Worm (Caenorhabditis elegans) whole organism, L3 larva: Measurements from ENCODE around the gene thoc-2.
A peak's percentile ranks its signal among the peaks of the same experiment; 100 is the strongest.

Experiments
- R02D3.7 ChIP-seq: fragments of 150-350 bp; optimal IDR thresholded peaks from 2 replicates; lab custom pipeline; 2014; ENCODE audit warnings: missing biosample characterization, missing genetic modification characterization
- ZK546.5 ChIP-seq: sonication (generic microtip); optimal IDR thresholded peaks from 2 replicates; lab custom pipeline; 2017; ENCODE audit warnings: missing biosample characterization, missing genetic modification characterization
- aly-2 ChIP-seq: fragments of 150-350 bp; optimal IDR thresholded peaks from 2 replicates; lab custom pipeline; 2014; ENCODE audit warnings: missing biosample characterization, missing genetic modification characterization
- ama-1 ChIP-seq: fragments of 150-350 bp; optimal IDR thresholded peaks from 2 replicates; lab custom pipeline; 2018
- ceh-16 ChIP-seq: sonication (generic microtip); optimal IDR thresholded peaks from 2 replicates; lab custom pipeline; 2017; ENCODE audit warnings: missing biosample characterization, missing genetic modification characterization
- ceh-28 ChIP-seq: fragments of 150-350 bp; optimal IDR thresholded peaks from 2 replicates; lab custom pipeline; 2014; ENCODE audit warnings: missing biosample characterization, missing genetic modification reagents, missing genetic modification characterization
- ceh-82 ChIP-seq: fragments of 150-350 bp; optimal IDR thresholded peaks from 2 replicates; lab custom pipeline; 2014; ENCODE audit warnings: missing biosample characterization, missing genetic modification characterization
- ceh-9 ChIP-seq: sonication (generic microtip); optimal IDR thresholded peaks from 2 replicates; lab custom pipeline; 2018; ENCODE audit warnings: missing biosample characterization, missing genetic modification characterization
- egl-27 ChIP-seq: sonication (generic microtip); optimal IDR thresholded peaks from 4 replicates; lab custom pipeline; 2017; ENCODE audit warnings: missing biosample characterization, missing genetic modification reagents, missing genetic modification characterization
- egl-5 ChIP-seq: fragments of 150-350 bp; optimal IDR thresholded peaks from 2 replicates; lab custom pipeline; 2017; ENCODE audit warnings: missing biosample characterization, missing genetic modification reagents, missing genetic modification characterization, inconsistent platforms
- elt-1 ChIP-seq: fragments of 150-350 bp; optimal IDR thresholded peaks from 2 replicates; lab custom pipeline; 2014; ENCODE audit warnings: missing biosample characterization, missing genetic modification characterization
- elt-2 ChIP-seq: sonication (generic microtip); optimal IDR thresholded peaks from 2 replicates; lab custom pipeline; 2016; ENCODE audit warnings: missing genetic modification reagents, mild to moderate bottlenecking, missing genetic modification characterization, missing compliant biosample characterization
- eor-1 ChIP-seq, 2 experiments: fragments of 150-350 bp; optimal IDR thresholded peaks; 2 replicates each; lab custom pipeline; 2014 to 2018; ENCODE audit warnings: missing biosample characterization in 2 of 2, missing genetic modification characterization in 2 of 2
- fkh-10 ChIP-seq: sonication (generic microtip); optimal IDR thresholded peaks from 2 replicates; lab custom pipeline; 2017; ENCODE audit warnings: missing biosample characterization, missing genetic modification reagents, missing genetic modification characterization
- fkh-2 ChIP-seq: fragments of 150-350 bp; optimal IDR thresholded peaks from 2 replicates; lab custom pipeline; 2014; ENCODE audit warnings: missing biosample characterization, missing genetic modification reagents, missing genetic modification characterization
- fos-1 ChIP-seq: fragments of 150-350 bp; optimal IDR thresholded peaks from 2 replicates; lab custom pipeline; 2014; ENCODE audit warnings: missing biosample characterization, missing genetic modification characterization
- hmg-11 ChIP-seq: sonication (generic microtip); optimal IDR thresholded peaks from 2 replicates; lab custom pipeline; 2016; ENCODE audit warnings: missing genetic modification characterization, missing compliant biosample characterization
- jun-1 ChIP-seq: fragments of 150-350 bp; optimal IDR thresholded peaks from 2 replicates; lab custom pipeline; 2014; ENCODE audit warnings: missing biosample characterization, missing genetic modification reagents, missing genetic modification characterization
- lin-39 ChIP-seq: fragments of 150-350 bp; optimal IDR thresholded peaks from 2 replicates; lab custom pipeline; 2018; ENCODE audit warnings: missing biosample characterization, missing genetic modification reagents, missing genetic modification characterization
- lsy-12 ChIP-seq: sonication (generic microtip); optimal IDR thresholded peaks from 2 replicates; lab custom pipeline; 2016; ENCODE audit warnings: mild to moderate bottlenecking, missing genetic modification characterization, missing compliant biosample characterization
- mdl-1 ChIP-seq: fragments of 150-350 bp; optimal IDR thresholded peaks from 2 replicates; lab custom pipeline; 2014; ENCODE audit warnings: missing biosample characterization, missing genetic modification characterization
- mml-1 ChIP-seq: fragments of 150-350 bp; sonication (generic microtip); optimal IDR thresholded peaks from 3 replicates; lab custom pipeline; 2014; ENCODE audit warnings: missing biosample characterization, missing genetic modification characterization
- nfya-1 ChIP-seq: sonication (generic microtip); optimal IDR thresholded peaks from 2 replicates; lab custom pipeline; 2017; ENCODE audit warnings: missing genetic modification characterization, mild to moderate bottlenecking, missing compliant biosample characterization, antibody characterized with exemption, moderate library complexity; ENCODE audit not compliant: insufficient read depth
- nhr-11 ChIP-seq: fragments of 150-350 bp; optimal IDR thresholded peaks from 2 replicates; lab custom pipeline; 2014; ENCODE audit warnings: missing biosample characterization, missing genetic modification characterization
- nhr-12 ChIP-seq: fragments of 150-350 bp; optimal IDR thresholded peaks from 2 replicates; lab custom pipeline; 2014; ENCODE audit warnings: missing biosample characterization, missing genetic modification characterization
- nhr-23 ChIP-seq: fragments of 150-350 bp; optimal IDR thresholded peaks from 2 replicates; lab custom pipeline; 2014; ENCODE audit warnings: missing biosample characterization, missing genetic modification reagents, missing genetic modification characterization
- nhr-25 ChIP-seq: sonication (generic microtip); optimal IDR thresholded peaks from 2 replicates; lab custom pipeline; 2017; ENCODE audit warnings: missing biosample characterization, missing genetic modification characterization
- nhr-28 ChIP-seq: fragments of 150-350 bp; optimal IDR thresholded peaks from 2 replicates; lab custom pipeline; 2014; ENCODE audit warnings: missing biosample characterization, missing genetic modification characterization
- nhr-43 ChIP-seq: sonication (generic microtip); optimal IDR thresholded peaks from 2 replicates; lab custom pipeline; 2016; ENCODE audit warnings: mild to moderate bottlenecking, missing genetic modification characterization, missing compliant biosample characterization; ENCODE audit not compliant: poor library complexity, severe bottlenecking
- pha-4 ChIP-seq: fragments of 150-350 bp; optimal IDR thresholded peaks from 2 replicates; lab custom pipeline; 2014; ENCODE audit warnings: missing biosample characterization, missing genetic modification reagents, missing genetic modification characterization
- pqm-1 ChIP-seq: fragments of 150-350 bp; optimal IDR thresholded peaks from 2 replicates; lab custom pipeline; 2017; ENCODE audit warnings: missing biosample characterization, missing genetic modification characterization, inconsistent platforms
- skn-1 ChIP-seq: fragments of 150-350 bp; optimal IDR thresholded peaks from 2 replicates; lab custom pipeline; 2014; ENCODE audit warnings: missing biosample characterization, missing genetic modification characterization
- zag-1 ChIP-seq: fragments of 150-350 bp; optimal IDR thresholded peaks from 2 replicates; lab custom pipeline; 2014; ENCODE audit warnings: missing biosample characterization, missing genetic modification characterization
- ztf-4 ChIP-seq: fragments of 150-350 bp; optimal IDR thresholded peaks from 2 replicates; lab custom pipeline; 2014; ENCODE audit warnings: missing biosample characterization, missing genetic modification characterization

Gene thoc-2

ce11 chrIII:6359171-6359854, 8.5 kb upstream of the thoc-2 start:
- TF ChIP-seq ztf-4 (tag; lab: Kevin White, UChicago) (no peak), nhr-25 (tag; lab: Kevin White, UChicago) (peak; percentile 59), jun-1 (tag; lab: Kevin White, UChicago) (peak; percentile 31), ceh-82 (no peak)
- TF ChIP-seq, all 47 proteins: peak for 2

ce11 chrIII:6360114-6360513, 7.7 kb upstream of the thoc-2 start:
- TF ChIP-seq aly-2 (tag; lab: Kevin White, UChicago) (no peak), nfya-1 (tag; lab: Kevin White, UChicago) (peak; percentile 42), nhr-23 (tag; lab: Kevin White, UChicago) (no peak), lin-39 (tag; lab: Kevin White, UChicago) (peak; percentile 44), ZK546.5 (tag; lab: Kevin White, UChicago) (no peak), egl-27 (tag; lab: Kevin White, UChicago) (no peak), elt-1 (peak; percentile 49), nhr-43 (peak; percentile 42)

ce11 chrIII:6360825-6361224, 7.0 kb upstream of the thoc-2 start:
- TF ChIP-seq hmg-11 (no peak), pha-4 (tag; lab: Kevin White, UChicago) (no peak), nhr-23 (tag; lab: Kevin White, UChicago) (peak; percentile 52), elt-2 (tag; lab: Kevin White, UChicago) (peak; percentile 61), ceh-28 (tag; lab: Kevin White, UChicago) (no peak), mml-1 (tag; lab: Kevin White, UChicago) (no peak), nhr-12 (no peak), nhr-43 (peak; percentile 29), nhr-28 (tag; lab: Kevin White, UChicago) (no peak), lin-39 (tag; lab: Kevin White, UChicago) (no peak), fkh-2 (tag; lab: Kevin White, UChicago) (no peak), elt-1 (peak; percentile 24)

ce11 chrIII:6361560-6361959, 6.3 kb upstream of the thoc-2 start:
- TF ChIP-seq ceh-28 (tag; lab: Kevin White, UChicago) (no peak), ztf-4 (tag; lab: Kevin White, UChicago) (no peak), ceh-9 (tag; lab: Kevin White, UChicago) (no peak), fkh-10 (no peak), pha-4 (tag; lab: Kevin White, UChicago) (peak; percentile 59), R02D3.7 (tag; lab: Kevin White, UChicago) (no peak), nhr-23 (tag; lab: Kevin White, UChicago) (no peak), ceh-16 (tag; lab: Kevin White, UChicago) (no peak), lin-39 (tag; lab: Kevin White, UChicago) (no peak), elt-1 (no peak), elt-2 (tag; lab: Kevin White, UChicago) (peak; percentile 97), ZK546.5 (tag; lab: Kevin White, UChicago) (no peak), eor-1 (tag; optimal IDR thresholded peaks at IDR 0.05; lab: Kevin White, UChicago) (no peak), jun-1 (tag; lab: Kevin White, UChicago) (peak; percentile 19), zag-1 (tag; lab: Kevin White, UChicago) (no peak), skn-1 (tag; lab: Kevin White, UChicago) (peak; percentile 21), pqm-1 (tag; lab: Kevin White, UChicago) (peak; percentile 98)

ce11 chrIII:6362323-6362922, 5.4 kb upstream of the thoc-2 start:
- TF ChIP-seq pqm-1 (tag; lab: Kevin White, UChicago), result no peak
- no peak for TF ChIP-seq mdl-1
- TF ChIP-seq elt-1, result peak; percentile 56
- TF ChIP-seq nhr-43, result peak; percentile 71
- TF ChIP-seq zag-1 (tag; lab: Kevin White, UChicago), result no peak
- TF ChIP-seq egl-5 (tag; lab: Kevin White, UChicago), result no peak
- peak; percentile 51 for TF ChIP-seq nhr-25 (tag; lab: Kevin White, UChicago)
- TF ChIP-seq pha-4 (tag; lab: Kevin White, UChicago), result peak; percentile 37
- no peak for TF ChIP-seq ztf-4 (tag; lab: Kevin White, UChicago)
- peak; percentile 7 for TF ChIP-seq fos-1
- TF ChIP-seq nhr-12, result no peak
- peak; percentile 31 for TF ChIP-seq ama-1 (lab: Kevin White, UChicago)
- TF ChIP-seq nhr-11, result no peak
- TF ChIP-seq fkh-10, result no peak
- no peak for TF ChIP-seq lsy-12 (tag; lab: Kevin White, UChicago)
- TF ChIP-seq nfya-1 (tag; lab: Kevin White, UChicago), result peak; percentile 33
- peak; percentile 56 for TF ChIP-seq nhr-23 (tag; lab: Kevin White, UChicago)
- peak; percentile 40 for TF ChIP-seq jun-1 (tag; lab: Kevin White, UChicago)
